Worm (Caenorhabditis elegans): ENCODE measurements around the gene B0495.9.

DNA sequence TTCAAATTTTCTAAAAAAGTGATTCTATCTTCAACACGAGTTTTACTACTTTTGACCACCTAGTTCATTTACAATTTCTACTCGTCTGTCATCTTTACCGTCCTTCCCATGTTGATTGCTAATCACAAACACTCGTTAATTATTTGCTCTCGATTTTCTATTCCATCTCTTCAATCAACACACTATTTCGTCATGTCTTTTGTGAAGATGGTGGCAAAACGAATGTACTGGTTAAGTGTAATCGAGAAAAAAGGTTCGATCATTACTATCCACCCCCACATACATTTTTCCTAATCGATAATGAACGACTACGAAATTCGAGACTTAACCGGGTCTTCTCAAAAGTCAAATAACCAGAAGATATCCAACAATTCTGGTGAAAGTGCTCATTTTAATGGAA, 16.1 kb upstream of the B0495.9 start, which contains the start of gene cpna-2:
- no peak for TF ChIP-seq scrt-1 (GFP tag; IDR thresholded peaks at IDR 0.05)
- no peak for TF ChIP-seq tra-4 (tag; optimal IDR thresholded peaks at IDR 0.05)
- no peak for TF ChIP-seq B0310.2 (tag; optimal IDR thresholded peaks at IDR 0.05)
- no peak for TF ChIP-seq ama-1 (optimal IDR thresholded peaks at IDR 0.05)
- TF ChIP-seq sea-1 (GFP tag; conservative IDR thresholded peaks at IDR 0.05): no peak
